Worm (Caenorhabditis elegans) whole organism, L3 larva: ENCODE results near the gene nhr-34.

Experiments used
- ama-1 ChIP-seq: fragments of 150-350 bp; optimal IDR thresholded peaks from 2 replicates; lab custom pipeline; 2018
- elt-2 ChIP-seq: sonication (generic microtip); optimal IDR thresholded peaks from 2 replicates; lab custom pipeline; 2016; ENCODE audit warnings: missing genetic modification reagents, mild to moderate bottlenecking, missing genetic modification characterization, missing compliant biosample characterization
- eor-1 ChIP-seq, 2 experiments: fragments of 150-350 bp; optimal IDR thresholded peaks; 2 replicates each; lab custom pipeline; 2014 to 2018; ENCODE audit warnings: missing biosample characterization in 2 of 2, missing genetic modification characterization in 2 of 2
- nhr-237 ChIP-seq: fragments of 150-350 bp; optimal IDR thresholded peaks from 2 replicates; lab custom pipeline; 2014; ENCODE audit warnings: missing biosample characterization, missing genetic modification characterization
- nhr-28 ChIP-seq: fragments of 150-350 bp; optimal IDR thresholded peaks from 2 replicates; lab custom pipeline; 2014; ENCODE audit warnings: missing biosample characterization, missing genetic modification characterization
- nhr-76 ChIP-seq: fragments of 150-350 bp; sonication (generic microtip); optimal IDR thresholded peaks from 5 replicates; lab custom pipeline; 2014; ENCODE audit warnings: missing biosample characterization, missing genetic modification characterization
- pqm-1 ChIP-seq: fragments of 150-350 bp; optimal IDR thresholded peaks from 2 replicates; lab custom pipeline; 2017; ENCODE audit warnings: missing biosample characterization, missing genetic modification characterization, inconsistent platforms

DNA sequence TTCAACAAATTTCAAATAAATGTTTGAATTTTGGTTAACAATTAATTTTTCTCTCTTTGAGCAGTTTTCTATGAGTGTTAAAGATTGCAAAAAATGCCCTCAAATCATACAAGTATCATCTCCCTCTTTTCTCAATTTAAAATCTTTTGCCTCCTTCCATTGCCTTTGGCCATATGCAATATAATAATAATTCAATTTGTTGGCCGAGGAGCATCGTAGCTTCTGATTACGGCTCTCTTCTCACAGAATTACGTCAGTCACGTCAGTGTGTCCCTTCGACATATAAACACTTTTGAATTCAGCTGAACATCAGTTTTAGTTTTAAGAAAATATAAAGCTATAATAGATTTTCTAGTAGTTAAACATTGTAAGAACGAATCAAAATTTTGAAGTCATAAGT lies 19.9 kb downstream of the nhr-34 start:
- TF ChIP-seq nhr-237 (tag; lab: Kevin White, UChicago): no peak
- no peak for TF ChIP-seq ama-1 (lab: Kevin White, UChicago)
- TF ChIP-seq eor-1 (tag; optimal IDR thresholded peaks at IDR 0.05; lab: Kevin White, UChicago): no peak
- TF ChIP-seq nhr-76 (tag; lab: Kevin White, UChicago): no peak
- no peak for TF ChIP-seq elt-2 (tag; lab: Kevin White, UChicago)
- no peak for TF ChIP-seq nhr-28 (tag; lab: Kevin White, UChicago)
- no peak for TF ChIP-seq pqm-1
